Fruit fly (Drosophila melanogaster) whole organism, embryonic: ENCODE data around the gene CG11771.

ENCODE experiments used
- Ada2b ChIP-seq: fragments of 200-800 bp; sonication (Bioruptor generic); IDR thresholded peaks from 2 replicates; pipeline ENCODE4 v1.3.6; 2022; ENCODE audit warnings: missing biosample characterization, missing genetic modification characterization
- Blimp-1 ChIP-seq: fragments of 200-800 bp; sonication (Bioruptor generic); optimal IDR thresholded peaks from 3 replicates; lab custom pipeline; 2018; ENCODE audit warnings: missing biosample characterization, missing genetic modification characterization, mild to moderate bottlenecking, moderate library complexity, missing genetic modification reagents
- C15 ChIP-seq: fragments of 200-800 bp; sonication (Bioruptor generic); IDR thresholded peaks from 3 replicates; pipeline ENCODE4 v1.3.6; 2022; ENCODE audit warnings: missing biosample characterization, missing genetic modification characterization
- CG11085 ChIP-seq: fragments of 200-800 bp; sonication (Bioruptor generic); IDR thresholded peaks from 2 replicates; pipeline ENCODE4 v1.3.6; 2022; ENCODE audit warnings: missing biosample characterization, missing genetic modification characterization
- CG12219 ChIP-seq: fragments of 200-800 bp; sonication (Bioruptor generic); optimal IDR thresholded peaks from 3 replicates; lab custom pipeline; 2018; ENCODE audit warnings: missing biosample characterization, mild to moderate bottlenecking, missing genetic modification characterization
- CG12744 ChIP-seq: fragments of 200-800 bp; sonication (Bioruptor generic); optimal IDR thresholded peaks from 2 replicates; lab custom pipeline; 2016; ENCODE audit warnings: missing biosample characterization, missing genetic modification characterization
- CG14014 ChIP-seq: fragments of 200-800 bp; sonication (Bioruptor generic); IDR thresholded peaks from 2 replicates; pipeline ENCODE4 v1.3.6; 2022; ENCODE audit warnings: missing biosample characterization, missing genetic modification characterization
- CG15011 ChIP-seq: fragments of 200-800 bp; sonication (Bioruptor generic); optimal IDR thresholded peaks from 3 replicates; lab custom pipeline; 2018; ENCODE audit warnings: missing biosample characterization, mild to moderate bottlenecking, missing genetic modification characterization
- CG17912 ChIP-seq: fragments of 200-800 bp; sonication (Bioruptor generic); optimal IDR thresholded peaks from 2 replicates; lab custom pipeline; 2018; ENCODE audit warnings: missing biosample characterization, mild to moderate bottlenecking, missing genetic modification characterization
- CG18476 ChIP-seq: fragments of 200-800 bp; sonication (Bioruptor generic); optimal IDR thresholded peaks from 2 replicates; lab custom pipeline; 2016; ENCODE audit warnings: missing biosample characterization, mild to moderate bottlenecking, missing genetic modification characterization
- CG2120 ChIP-seq: fragments of 200-800 bp; sonication (Bioruptor generic); optimal IDR thresholded peaks from 3 replicates; lab custom pipeline; 2016; ENCODE audit warnings: missing biosample characterization, missing genetic modification characterization
- CG31441 ChIP-seq: fragments of 200-800 bp; sonication (Bioruptor generic); IDR thresholded peaks from 2 replicates; pipeline ENCODE4 v1.3.6; 2022; ENCODE audit warnings: missing biosample characterization, missing genetic modification characterization
- CG42726 ChIP-seq: fragments of 200-800 bp; sonication (Bioruptor generic); IDR thresholded peaks from 2 replicates; pipeline ENCODE4 v1.3.6; 2022; ENCODE audit warnings: missing biosample characterization, missing genetic modification characterization; ENCODE audit not compliant: partially characterized antibody
- CG7357 ChIP-seq: fragments of 200-800 bp; sonication (Bioruptor generic); IDR thresholded peaks from 3 replicates; pipeline ENCODE4 v1.3.6; 2022; ENCODE audit warnings: missing biosample characterization, missing genetic modification characterization
- CG8388 ChIP-seq: fragments of 200-800 bp; sonication (Bioruptor generic); optimal IDR thresholded peaks from 2 replicates; lab custom pipeline; 2019; ENCODE audit warnings: missing biosample characterization, mild to moderate bottlenecking, missing genetic modification characterization, moderate library complexity
- D19A ChIP-seq: fragments of 200-800 bp; optimal IDR thresholded peaks from 3 replicates; lab custom pipeline; 2019; ENCODE audit warnings: missing biosample characterization, mild to moderate bottlenecking, missing genetic modification characterization, moderate library complexity
- Ets65A ChIP-seq: fragments of 200-800 bp; sonication (Bioruptor generic); peaks from one replicate; lab custom pipeline; 2016; ENCODE audit warnings: missing biosample characterization, missing genetic modification characterization
- H15 ChIP-seq: fragments of 200-800 bp; sonication (Bioruptor generic); IDR thresholded peaks from 3 replicates; pipeline ENCODE4 v1.3.6; 2022; ENCODE audit warnings: missing biosample characterization, missing genetic modification characterization
- Optix ChIP-seq: fragments of 200-800 bp; sonication (Bioruptor generic); IDR thresholded peaks from 3 replicates; pipeline ENCODE4 v1.3.6; 2022; ENCODE audit warnings: missing biosample characterization, missing genetic modification characterization
- bsh ChIP-seq, 2 experiments: fragments of 200-800 bp; sonication (Bioruptor generic); optimal IDR thresholded peaks; 2 replicates each; lab custom pipeline; 2017 to 2018; ENCODE audit warnings: mild to moderate bottlenecking in 2 of 2, missing biosample characterization in 2 of 2, missing genetic modification characterization in 2 of 2, moderate library complexity in 1 of 2
- caup ChIP-seq: fragments of 200-800 bp; sonication (Bioruptor generic); optimal IDR thresholded peaks from 3 replicates; lab custom pipeline; 2017; ENCODE audit warnings: missing biosample characterization, mild to moderate bottlenecking, missing genetic modification characterization, moderate library complexity; ENCODE audit not compliant: severe bottlenecking
- eve ChIP-seq, 2 experiments: fragments of >200 bp; optimal IDR thresholded peaks; 2 replicates each; lab custom pipeline; 2017; ENCODE audit warnings: missing biosample characterization in 2 of 2, missing genetic modification characterization in 2 of 2
- gem ChIP-seq: fragments of 200-800 bp; sonication (Bioruptor generic); optimal IDR thresholded peaks from 2 replicates; lab custom pipeline; 2019; ENCODE audit warnings: missing biosample characterization, mild to moderate bottlenecking, missing genetic modification characterization, moderate library complexity
- kah ChIP-seq: fragments of 200-800 bp; sonication (Bioruptor generic); optimal IDR thresholded peaks from 2 replicates; lab custom pipeline; 2018; ENCODE audit warnings: missing biosample characterization, mild to moderate bottlenecking, missing genetic modification characterization
- knrl ChIP-seq: fragments of 200-800 bp; sonication (Bioruptor generic); IDR thresholded peaks from 3 replicates; pipeline ENCODE4 v1.3.6; 2022; ENCODE audit warnings: missing biosample characterization, missing genetic modification characterization; ENCODE audit not compliant: partially characterized antibody
- nerfin-2 ChIP-seq: fragments of 200-800 bp; sonication (Bioruptor generic); IDR thresholded peaks from 2 replicates; pipeline ENCODE4 v1.3.6; 2022; ENCODE audit warnings: missing biosample characterization, missing genetic modification characterization; ENCODE audit not compliant: partially characterized antibody
- nmo ChIP-seq: fragments of 200-800 bp; sonication (Bioruptor generic); optimal IDR thresholded peaks from 2 replicates; lab custom pipeline; 2018; ENCODE audit warnings: missing biosample characterization, mild to moderate bottlenecking, missing genetic modification characterization, moderate library complexity
- phol ChIP-seq: fragments of 200-800 bp; sonication (Bioruptor generic); optimal IDR thresholded peaks from 3 replicates; lab custom pipeline; 2018; ENCODE audit warnings: missing biosample characterization, mild to moderate bottlenecking, missing genetic modification characterization, moderate library complexity
- repo ChIP-seq: fragments of 200-800 bp; sonication (Bioruptor generic); optimal IDR thresholded peaks from 2 replicates; lab custom pipeline; 2016; ENCODE audit warnings: missing biosample characterization, missing genetic modification characterization
- sd ChIP-seq: fragments of 200-800 bp; sonication (Bioruptor generic); optimal IDR thresholded peaks from 3 replicates; lab custom pipeline; 2018; ENCODE audit warnings: missing biosample characterization, mild to moderate bottlenecking, missing genetic modification characterization, moderate library complexity
- sens ChIP-seq: fragments of 200-800 bp; sonication (Bioruptor generic); peaks from one replicate; lab custom pipeline; 2016; ENCODE audit warnings: missing biosample characterization, missing genetic modification characterization
- shn ChIP-seq: fragments of 200-800 bp; sonication (Bioruptor generic); optimal IDR thresholded peaks from 3 replicates; lab custom pipeline; 2016; ENCODE audit warnings: missing biosample characterization, missing genetic modification characterization
- zen2 ChIP-seq: fragments of 200-800 bp; sonication (Bioruptor generic); IDR thresholded peaks from 3 replicates; pipeline ENCODE4 v1.3.6; 2022; ENCODE audit warnings: missing biosample characterization, missing genetic modification characterization; ENCODE audit not compliant: partially characterized antibody

CG11771 gene

DNA sequence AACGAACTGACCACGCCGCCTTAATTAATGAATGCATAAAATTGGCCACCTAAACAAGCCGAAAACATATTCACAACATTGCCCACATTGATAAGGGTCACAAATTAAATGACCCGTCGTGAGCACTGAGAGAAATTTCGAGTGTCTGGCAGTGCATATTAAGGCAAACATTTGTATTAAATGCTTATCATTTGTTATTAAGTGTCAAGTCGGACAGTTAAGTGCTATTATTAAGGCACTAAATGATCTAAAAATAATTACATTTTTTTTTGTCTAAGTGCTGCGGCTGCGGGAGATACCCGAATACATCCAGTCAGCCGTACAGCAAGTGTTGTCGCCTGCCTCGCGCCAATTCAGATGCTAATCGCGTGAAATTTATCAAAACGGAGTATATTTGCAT, 30.7 kb downstream of the CG11771 start (continued):
- TF ChIP-seq C15 (0 out of 3 replicates have a peak, but pooled peaks have one; percentile 35), CG15011 (GFP tag; lab: Kevin White, UChicago) (no peak), knrl (no peak), eve (GFP tag; optimal IDR thresholded peaks at IDR 0.05; lab: Kevin White, UChicago) (peak in 1 of 2 experiments; percentile 55), nerfin-2 (GFP tag; lab: Robert Waterston, UW) (no peak), kah (GFP tag; lab: Kevin White, UChicago) (peak; percentile 20)

DNA sequence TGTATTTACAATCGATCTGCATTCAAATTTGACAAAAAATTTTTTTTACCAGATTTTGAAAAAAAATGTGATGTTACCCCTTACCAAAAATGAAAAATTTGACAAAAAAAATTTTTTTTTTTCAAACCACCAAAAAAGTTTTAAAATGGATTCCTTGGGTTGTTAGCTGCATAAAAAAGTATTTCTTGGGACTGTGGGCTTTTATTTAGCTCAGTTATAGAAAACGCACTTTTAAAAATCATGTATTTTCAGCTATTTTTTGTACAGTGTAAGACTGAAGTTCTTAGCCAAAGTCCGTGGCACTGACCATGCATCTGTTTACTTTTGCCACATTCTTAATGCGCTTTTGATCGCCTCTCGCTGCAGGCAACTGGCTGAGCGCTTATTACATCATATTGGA, 33.6 kb downstream of the CG11771 start:
- TF ChIP-seq sens (peak; percentile 28), CG8388 (no peak), shn (GFP tag; lab: Kevin White, UChicago) (no peak), H15 (GFP tag; lab: Robert Waterston, UW) (no peak)
- TF ChIP-seq, all 482 proteins: peak for 1

DNA sequence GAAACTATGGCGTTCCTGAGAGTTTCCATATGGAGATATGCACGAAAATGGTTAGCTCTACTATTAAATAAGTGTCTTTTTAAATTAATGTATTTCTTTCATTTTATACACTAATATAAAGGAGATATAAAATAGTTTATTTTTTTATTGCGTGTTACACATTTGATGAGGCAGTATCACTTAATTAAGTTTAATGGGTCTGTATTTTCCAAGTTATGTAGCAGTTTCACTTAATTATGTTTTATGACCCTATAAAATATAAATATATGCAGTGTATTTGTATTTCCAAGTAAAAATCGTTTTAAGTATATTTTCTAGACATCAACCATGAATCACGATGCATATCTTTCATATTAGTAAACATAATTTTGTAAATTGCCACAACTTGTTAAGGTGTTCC, 34.8 kb downstream of the CG11771 start:
- no peak for TF ChIP-seq CG17912 (GFP tag; lab: Kevin White, UChicago)
- peak; percentile 12 for TF ChIP-seq D19A (tag; lab: Kevin White, UChicago)
- no peak for TF ChIP-seq zen2
- TF ChIP-seq Ets65A: no peak
- TF ChIP-seq CG11085 (GFP tag; lab: Robert Waterston, UW): no peak

DNA sequence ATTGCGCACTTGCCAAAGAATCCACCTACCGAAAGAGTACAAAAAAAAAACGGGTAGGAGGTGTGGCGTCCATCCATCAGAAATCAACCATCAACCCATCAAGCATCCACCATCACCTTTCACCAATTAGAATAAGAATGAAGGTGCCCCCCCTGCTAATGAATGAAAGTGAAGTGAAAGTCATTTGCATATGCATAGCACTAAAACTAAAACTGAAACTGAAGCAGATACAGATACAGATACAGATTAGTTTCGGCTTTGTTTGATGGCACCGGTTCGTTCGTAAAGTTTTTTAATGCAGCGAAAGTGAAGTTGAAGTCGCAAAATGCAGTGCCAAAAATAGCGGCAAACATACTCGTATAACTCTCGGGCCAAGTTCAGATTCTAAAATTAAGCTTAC, 36.2 kb downstream of the CG11771 start:
- no peak for TF ChIP-seq CG18476
- peak; percentile 96 for TF ChIP-seq Blimp-1 (GFP tag; lab: Kevin White, UChicago)
- no peak for TF ChIP-seq CG12744

DNA sequence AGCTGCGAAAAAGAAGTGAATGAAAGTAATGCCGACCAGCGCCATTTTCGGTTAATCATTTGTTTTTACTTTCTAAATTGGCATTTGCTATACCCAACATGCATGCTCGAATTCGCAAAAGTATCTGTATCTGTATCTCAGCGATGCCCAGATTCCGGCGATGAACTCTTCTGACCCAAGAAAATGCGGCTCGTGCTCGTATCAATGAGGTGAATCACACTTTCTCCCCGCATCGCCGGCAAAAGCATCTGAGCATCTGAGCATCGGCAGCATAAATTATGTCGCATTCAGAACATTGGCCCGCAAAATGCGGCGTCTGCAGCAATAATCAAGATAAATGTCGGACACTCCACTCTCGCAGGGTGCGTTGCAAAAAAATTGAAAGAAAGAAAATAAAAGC, 37.1 kb downstream of the CG11771 start:
- TF ChIP-seq Ada2b (GFP tag; lab: Robert Waterston, UW) (no peak), CG2120 (GFP tag; lab: Kevin White, UChicago) (no peak), nmo (GFP tag; lab: Kevin White, UChicago) (no peak), CG12219 (GFP tag; lab: Kevin White, UChicago) (no peak), phol (tag; lab: Kevin White, UChicago) (no peak), CG42726 (no peak), sd (no peak), CG14014 (GFP tag; lab: Robert Waterston, UW) (no peak), repo (GFP tag; lab: Kevin White, UChicago) (no peak), caup (GFP tag; lab: Kevin White, UChicago) (no peak), CG31441 (GFP tag; lab: Robert Waterston, UW) (no peak), gem (tag; lab: Kevin White, UChicago) (no peak), CG7357 (GFP tag; lab: Robert Waterston, UW) (no peak)
- TF ChIP-seq, all 482 proteins: peak for 0

DNA sequence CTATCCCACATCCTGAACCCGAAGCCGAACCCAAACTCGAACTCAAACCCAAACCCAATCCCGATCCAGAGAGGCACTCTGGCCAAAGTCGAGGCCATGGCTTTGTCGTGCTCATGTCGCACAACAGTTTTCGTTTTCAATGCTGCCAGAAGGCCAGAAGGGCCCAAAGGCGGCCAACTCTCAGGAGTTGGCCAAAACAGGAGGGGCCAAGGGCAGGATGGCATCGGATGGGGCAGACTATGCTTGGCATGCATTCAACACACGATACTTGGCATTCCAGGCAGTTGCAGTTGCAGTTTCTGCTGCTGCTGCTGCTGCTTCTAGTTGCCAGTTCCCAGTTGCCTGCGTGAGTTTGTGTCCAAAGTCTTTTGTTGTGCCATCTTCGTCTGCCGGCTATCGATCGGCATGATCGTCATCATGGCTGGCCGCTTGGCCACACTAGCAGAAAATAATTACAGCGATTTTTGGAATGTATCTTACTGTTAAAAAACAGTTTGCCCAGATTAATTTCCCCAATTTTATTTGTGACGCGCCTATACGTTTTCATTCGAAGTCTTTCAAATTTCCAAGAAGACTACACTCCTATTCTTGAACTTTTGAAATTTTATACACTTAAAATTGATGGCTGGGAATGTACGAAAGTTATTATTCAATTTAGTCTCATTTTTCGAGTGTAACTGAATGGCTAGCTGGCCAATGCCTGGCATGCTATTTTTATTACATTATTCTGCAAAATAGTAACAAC, 38.7 kb downstream of the CG11771 start:
- no peak for TF ChIP-seq Optix (GFP tag; lab: Robert Waterston, UW)
- peak in 1 of 2 experiments; percentile 56 for TF ChIP-seq bsh (GFP tag; optimal IDR thresholded peaks at IDR 0.05; lab: Kevin White, UChicago)
- TF ChIP-seq Ets65A: peak; percentile 73
